ENCODE assay signal across 5 worm cellular contexts in genomic region chrX:3049233-3049632, ce11.
TF ChIP-seq lines count a peak whose summit lies in the region.

No protein-coding gene starts in this region.

TF ChIP-seq in whole organism, L1 larva, 84 proteins besides CTCF, POLR2A, EP300 and RAD21 (continued from another document and continues in another):
- TF ChIP-seq C04F5.9 (tag; optimal IDR thresholded peaks at IDR 0.05; lab: Kevin White, UChicago) (no peak), fkh-8 (tag; optimal IDR thresholded peaks at IDR 0.05; lab: Kevin White, UChicago) (peak; percentile 59), jun-1 (tag; optimal IDR thresholded peaks at IDR 0.05; lab: Kevin White, UChicago) (no peak), hlh-4 (tag; optimal IDR thresholded peaks at IDR 0.05; lab: Kevin White, UChicago) (no peak), pax-3 (tag; optimal IDR thresholded peaks at IDR 0.05; lab: Kevin White, UChicago) (no peak), alr-1 (tag; optimal IDR thresholded peaks at IDR 0.05; lab: Kevin White, UChicago; ENCODE audit: borderline replicate concordance) (no peak), hlh-17 (GFP tag; optimal IDR thresholded peaks at IDR 0.05; lab: Kevin White, UChicago; ENCODE audit: borderline replicate concordance) (no peak), lin-13 (GFP tag; optimal IDR thresholded peaks at IDR 0.05; lab: Kevin White, UChicago) (no peak), elt-2 (tag; optimal IDR thresholded peaks at IDR 0.05; lab: Kevin White, UChicago) (no peak), mdl-1 (tag; optimal IDR thresholded peaks at IDR 0.05; lab: Kevin White, UChicago) (peak in 1 of 2 experiments; percentile 35), swsn-7 (tag; optimal IDR thresholded peaks at IDR 0.05; lab: Kevin White, UChicago) (peak; percentile 64), ceh-82 (tag; optimal IDR thresholded peaks at IDR 0.05; lab: Kevin White, UChicago) (peak; percentile 40 to 66 (median 50)), unc-130 (tag; optimal IDR thresholded peaks at IDR 0.05; lab: Kevin White, UChicago) (no peak), hpl-2 (GFP tag; optimal IDR thresholded peaks at IDR 0.05; lab: Kevin White, UChicago) (no peak), efl-1 (optimal IDR thresholded peaks at IDR 0.05; lab: Kevin White, UChicago) (peak; percentile 4 to 45), efl-1 (GFP tag; optimal IDR thresholded peaks at IDR 0.05 in 1 of 2; lab: Kevin White, UChicago) (peak in 1 of 2 experiments; percentile 40), sptf-1 (tag; optimal IDR thresholded peaks at IDR 0.05; lab: Kevin White, UChicago) (no peak), snpc-4 (tag; optimal IDR thresholded peaks at IDR 0.05; lab: Kevin White, UChicago) (no peak), dsc-1 (tag; optimal IDR thresholded peaks at IDR 0.05; lab: Kevin White, UChicago) (peak; percentile 26), mep-1 (tag; optimal IDR thresholded peaks at IDR 0.05; lab: Kevin White, UChicago) (peak; percentile 36), nhr-77 (tag; optimal IDR thresholded peaks at IDR 0.05; lab: Kevin White, UChicago) (no peak), grh-1 (GFP tag; IDR thresholded peaks at IDR 0.05; lab: Robert Waterston, UW) (no peak), lin-39 (tag; optimal IDR thresholded peaks at IDR 0.05; lab: Kevin White, UChicago) (no peak), lsy-2 (tag; optimal IDR thresholded peaks at IDR 0.05; lab: Kevin White, UChicago) (peak in 1 of 2 experiments; percentile 57), rnt-1 (tag; optimal IDR thresholded peaks at IDR 0.05; lab: Kevin White, UChicago) (peak; percentile 76), nhr-76 (tag; optimal IDR thresholded peaks at IDR 0.05; lab: Kevin White, UChicago) (no peak)

TF ChIP-seq in whole organism, L2 larva, 48 proteins besides CTCF, POLR2A, EP300 and RAD21 (continued from another document):
- TF ChIP-seq unc-62 (GFP tag; optimal IDR thresholded peaks at IDR 0.05; lab: Kevin White, UChicago) (no peak), lin-13 (GFP tag; optimal IDR thresholded peaks at IDR 0.05; lab: Kevin White, UChicago) (no peak), lsy-2 (tag; optimal IDR thresholded peaks at IDR 0.05; lab: Kevin White, UChicago) (peak in 1 of 2 experiments; percentile 60), gmeb-1 (tag; optimal IDR thresholded peaks at IDR 0.05; lab: Kevin White, UChicago) (no peak), nhr-77 (tag; optimal IDR thresholded peaks at IDR 0.05; lab: Kevin White, UChicago) (no peak), fos-1 (tag; optimal IDR thresholded peaks at IDR 0.05; lab: Kevin White, UChicago) (peak; percentile 70), mab-5 (tag; optimal IDR thresholded peaks at IDR 0.05; lab: Kevin White, UChicago) (peak; percentile 41), mdl-1 (tag; optimal IDR thresholded peaks at IDR 0.05; lab: Kevin White, UChicago) (peak; percentile 37 to 46), lin-11 (tag; optimal IDR thresholded peaks at IDR 0.05; lab: Kevin White, UChicago) (peak; percentile 47), zag-1 (tag; optimal IDR thresholded peaks at IDR 0.05; lab: Kevin White, UChicago) (peak; percentile 28), elt-3 (tag; optimal IDR thresholded peaks at IDR 0.05; lab: Kevin White, UChicago) (no peak), crh-2 (tag; optimal IDR thresholded peaks at IDR 0.05; lab: Kevin White, UChicago) (peak; percentile 49)

TF ChIP-seq in whole organism, L3 larva, 47 proteins besides CTCF, POLR2A, EP300 and RAD21 (continued from another document):
- peak; percentile 37 for TF ChIP-seq elt-2 (tag; optimal IDR thresholded peaks at IDR 0.05; lab: Kevin White, UChicago)
- no peak for TF ChIP-seq ztf-11 (tag; optimal IDR thresholded peaks at IDR 0.05; lab: Kevin White, UChicago)

TF ChIP-seq in whole organism, L4 larva, 104 proteins besides CTCF, POLR2A, EP300 and RAD21 (continued from another document):
- no peak for TF ChIP-seq mdt-29 (GFP tag; IDR thresholded peaks at IDR 0.05; lab: Robert Waterston, UW)
- TF ChIP-seq mep-1 (tag; optimal IDR thresholded peaks at IDR 0.05; lab: Kevin White, UChicago), result peak; percentile 72
- no peak for TF ChIP-seq daf-16 (GFP tag; optimal IDR thresholded peaks at IDR 0.05; lab: Kevin White, UChicago)
- TF ChIP-seq daf-16 (tag; optimal IDR thresholded peaks at IDR 0.05; lab: Kevin White, UChicago), result peak; percentile 32
- peak; percentile 4 for TF ChIP-seq lin-13 (GFP tag; optimal IDR thresholded peaks at IDR 0.05; lab: Kevin White, UChicago)
- no peak for TF ChIP-seq spr-3 (GFP tag; optimal IDR thresholded peaks at IDR 0.05; lab: Kevin White, UChicago)
- peak in 1 of 2 experiments; percentile 60 for TF ChIP-seq hif-1 (tag; optimal IDR thresholded peaks at IDR 0.05; lab: Kevin White, UChicago)
- no peak for TF ChIP-seq arid-1 (GFP tag; conservative IDR thresholded peaks at IDR 0.05; lab: Robert Waterston, UW)
- peak; percentile 34 for TF ChIP-seq ceh-20 (GFP tag; IDR thresholded peaks at IDR 0.05; lab: Robert Waterston, UW)
- peak; percentile 51 for TF ChIP-seq mes-2 (tag; optimal IDR thresholded peaks at IDR 0.05; lab: Kevin White, UChicago; ENCODE audit: poor library complexity, severe bottlenecking)
- TF ChIP-seq rbr-2 (tag; optimal IDR thresholded peaks at IDR 0.05; lab: Kevin White, UChicago), result peak; percentile 61
- peak; percentile 25 for TF ChIP-seq nhr-102 (tag; optimal IDR thresholded peaks at IDR 0.05; lab: Kevin White, UChicago)
- TF ChIP-seq pha-4 (GFP tag; IDR thresholded peaks at IDR 0.05; lab: Robert Waterston, UW), result no peak
- TF ChIP-seq pha-4 (tag; optimal IDR thresholded peaks at IDR 0.05; lab: Kevin White, UChicago), result no peak
- TF ChIP-seq F26F4.8 (GFP tag; conservative IDR thresholded peaks at IDR 0.05; lab: Robert Waterston, UW), result no peak
- TF ChIP-seq dmd-6 (GFP tag; IDR thresholded peaks at IDR 0.05; lab: Robert Waterston, UW), result peak; percentile 61
- TF ChIP-seq dve-1 (tag; optimal IDR thresholded peaks at IDR 0.05; lab: Kevin White, UChicago; ENCODE audit: insufficient read depth), result peak; percentile 49
- peak; percentile 25 for TF ChIP-seq F37D6.2 (tag; optimal IDR thresholded peaks at IDR 0.05; lab: Kevin White, UChicago)
- TF ChIP-seq fkh-10 (GFP tag; optimal IDR thresholded peaks at IDR 0.05; lab: Kevin White, UChicago), result peak; percentile 77
- TF ChIP-seq saeg-2 (GFP tag; IDR thresholded peaks at IDR 0.05; lab: Robert Waterston, UW), result no peak
- TF ChIP-seq aha-1 (tag; lab: Kevin White, UChicago), result peak; percentile 64
- peak; percentile 35 for TF ChIP-seq mxl-3 (GFP tag; optimal IDR thresholded peaks at IDR 0.05; lab: Kevin White, UChicago)
- peak; percentile 82 for TF ChIP-seq ctbp-1 (GFP tag; IDR thresholded peaks at IDR 0.05; lab: Robert Waterston, UW)
- TF ChIP-seq Y5F2A.4 (GFP tag; optimal IDR thresholded peaks at IDR 0.05; lab: Kevin White, UChicago), result no peak
TF ChIP-seq in whole organism, L4 larva: peak in this region for 23.

TF ChIP-seq in whole organism, young adult, 124 proteins besides CTCF, POLR2A, EP300 and RAD21 (continued from another document):
- TF ChIP-seq ceh-58 (GFP tag; IDR thresholded peaks at IDR 0.05; lab: Robert Waterston, UW) (no peak), lsl-1 (GFP tag; optimal IDR thresholded peaks at IDR 0.05; lab: Kevin White, UChicago) (no peak), unc-130 (GFP tag; optimal IDR thresholded peaks at IDR 0.05; lab: Kevin White, UChicago) (no peak), snpc-3.4 (tag; optimal IDR thresholded peaks at IDR 0.05; lab: Kevin White, UChicago) (no peak), akir-1 (GFP tag; optimal IDR thresholded peaks at IDR 0.05; lab: Kevin White, UChicago) (no peak), F49E8.2 (tag; optimal IDR thresholded peaks at IDR 0.05; lab: Kevin White, UChicago; ENCODE audit: insufficient read depth) (no peak), aptf-3 (GFP tag; IDR thresholded peaks at IDR 0.05; lab: Robert Waterston, UW) (no peak), dpff-1 (tag; optimal IDR thresholded peaks at IDR 0.05; lab: Kevin White, UChicago) (no peak), lin-40 (tag; optimal IDR thresholded peaks at IDR 0.05; lab: Kevin White, UChicago) (peak; percentile 29), ets-4 (GFP tag; optimal IDR thresholded peaks at IDR 0.05; lab: Kevin White, UChicago) (no peak), C17E4.6 (GFP tag; IDR thresholded peaks at IDR 0.05; lab: Robert Waterston, UW) (no peak), snpc-1.1 (tag; optimal IDR thresholded peaks at IDR 0.05; lab: Kevin White, UChicago; ENCODE audit: insufficient read depth) (no peak), lin-54 (GFP tag; optimal IDR thresholded peaks at IDR 0.05; lab: Kevin White, UChicago) (no peak), rcor-1 (GFP tag; IDR thresholded peaks at IDR 0.05; lab: Robert Waterston, UW) (no peak), mxl-1 (tag; optimal IDR thresholded peaks at IDR 0.05; lab: Kevin White, UChicago) (no peak), aptf-2 (GFP tag; conservative IDR thresholded peaks at IDR 0.05; lab: Robert Waterston, UW) (no peak), sea-2 (GFP tag; IDR thresholded peaks at IDR 0.05; lab: Robert Waterston, UW) (no peak), K12H6.12 (tag; optimal IDR thresholded peaks at IDR 0.05; lab: Kevin White, UChicago) (peak; percentile 50), pha-4 (tag; optimal IDR thresholded peaks at IDR 0.05; lab: Kevin White, UChicago) (no peak), nhr-120 (GFP tag; IDR thresholded peaks at IDR 0.05; lab: Robert Waterston, UW) (no peak), Y53G8AR.9 (GFP tag; conservative IDR thresholded peaks at IDR 0.05; lab: Robert Waterston, UW) (no peak), ceh-100 (GFP tag; IDR thresholded peaks at IDR 0.05; lab: Robert Waterston, UW) (no peak), fkh-3 (tag; optimal IDR thresholded peaks at IDR 0.05; lab: Kevin White, UChicago) (no peak), hlh-12 (tag; optimal IDR thresholded peaks at IDR 0.05; lab: Kevin White, UChicago) (no peak), madf-8 (GFP tag; conservative IDR thresholded peaks at IDR 0.05; lab: Robert Waterston, UW) (no peak), B0035.1 (tag; optimal IDR thresholded peaks at IDR 0.05; lab: Kevin White, UChicago) (no peak), nhr-90 (tag; optimal IDR thresholded peaks at IDR 0.05; lab: Kevin White, UChicago) (no peak), egl-44 (GFP tag; IDR thresholded peaks at IDR 0.05; lab: Robert Waterston, UW) (no peak), ekl-4 (GFP tag; IDR thresholded peaks at IDR 0.05; lab: Robert Waterston, UW) (no peak), ceh-91 (GFP tag; IDR thresholded peaks at IDR 0.05; lab: Robert Waterston, UW) (no peak), madf-10 (tag; optimal IDR thresholded peaks at IDR 0.05; lab: Kevin White, UChicago) (no peak), F57A8.1 (GFP tag; optimal IDR thresholded peaks at IDR 0.05; lab: Kevin White, UChicago) (no peak), attf-6 (GFP tag; IDR thresholded peaks at IDR 0.05; lab: Robert Waterston, UW) (no peak), let-526 (GFP tag; IDR thresholded peaks at IDR 0.05; lab: Robert Waterston, UW) (no peak)
